Fruit fly (Drosophila melanogaster) whole organism, embryonic: ENCODE measurements around the gene alpha-PheRS.

Experiments
- Aef1 ChIP-seq: fragments of 200-800 bp; sonication (Bioruptor generic); IDR thresholded peaks from 3 replicates; pipeline ENCODE4 v1.3.6; 2022; ENCODE audit warnings: missing biosample characterization, missing genetic modification characterization
- Atf3 ChIP-seq: fragments of 200-800 bp; sonication (Bioruptor generic); optimal IDR thresholded peaks from 3 replicates; lab custom pipeline; 2016; ENCODE audit warnings: missing biosample characterization, missing genetic modification characterization
- Awh ChIP-seq: fragments of 200-800 bp; sonication (Bioruptor generic); IDR thresholded peaks from 2 replicates; pipeline ENCODE4, ENCODE4 v1.3.6; 2022; ENCODE audit warnings: missing biosample characterization, missing genetic modification characterization
- BtbVII ChIP-seq: fragments of 200-800 bp; sonication (Bioruptor generic); optimal IDR thresholded peaks from 3 replicates; lab custom pipeline; 2017; ENCODE audit warnings: missing biosample characterization, mild to moderate bottlenecking, missing genetic modification characterization
- CG10565 ChIP-seq: fragments of 200-800 bp; sonication (Bioruptor generic); optimal IDR thresholded peaks from 3 replicates; lab custom pipeline; 2016; ENCODE audit warnings: missing biosample characterization, mild to moderate bottlenecking, missing genetic modification characterization
- CG11560 ChIP-seq: fragments of 200-800 bp; sonication (Bioruptor generic); IDR thresholded peaks from 3 replicates; pipeline ENCODE4 v1.3.6; 2022; ENCODE audit warnings: missing biosample characterization, missing genetic modification characterization
- CG1602 ChIP-seq: fragments of 200-800 bp; sonication (Bioruptor generic); optimal IDR thresholded peaks from 3 replicates; lab custom pipeline; 2016; ENCODE audit warnings: missing biosample characterization, missing genetic modification characterization
- CG16779 ChIP-seq: fragments of 200-800 bp; sonication (Bioruptor generic); IDR thresholded peaks from 2 replicates; pipeline ENCODE4 v1.3.6; 2022; ENCODE audit warnings: missing biosample characterization, missing genetic modification characterization
- CG17802 ChIP-seq: fragments of 200-800 bp; sonication (Bioruptor generic); optimal IDR thresholded peaks from 2 replicates; lab custom pipeline; 2018; ENCODE audit warnings: missing biosample characterization, mild to moderate bottlenecking, missing genetic modification characterization, moderate library complexity
- CG17829 ChIP-seq: fragments of 200-800 bp; optimal IDR thresholded peaks from 2 replicates; lab custom pipeline; 2019; ENCODE audit warnings: missing biosample characterization, mild to moderate bottlenecking, missing genetic modification characterization, moderate library complexity
- CG18619 ChIP-seq: fragments of 200-800 bp; sonication (Bioruptor generic); optimal IDR thresholded peaks from 3 replicates; lab custom pipeline; 2017; ENCODE audit warnings: missing biosample characterization, mild to moderate bottlenecking, missing genetic modification characterization
- CG2202 ChIP-seq: fragments of 200-800 bp; sonication (Bioruptor generic); optimal IDR thresholded peaks from 2 replicates; lab custom pipeline; 2018; ENCODE audit warnings: missing biosample characterization, mild to moderate bottlenecking, missing genetic modification characterization
- CG2712 ChIP-seq: fragments of 200-800 bp; optimal IDR thresholded peaks from 3 replicates; lab custom pipeline; 2019; ENCODE audit warnings: missing biosample characterization, mild to moderate bottlenecking, missing genetic modification characterization, moderate library complexity
- CG30403 ChIP-seq: fragments of 200-800 bp; sonication (Bioruptor generic); optimal IDR thresholded peaks from 3 replicates; lab custom pipeline; 2016; ENCODE audit warnings: missing biosample characterization, missing genetic modification characterization
- CG43689 ChIP-seq: fragments of 200-800 bp; sonication (Bioruptor generic); IDR thresholded peaks from 2 replicates; pipeline ENCODE4 v1.3.6; 2022; ENCODE audit warnings: missing biosample characterization, missing genetic modification characterization
- CG6765 ChIP-seq: fragments of 200-800 bp; sonication (Bioruptor generic); optimal IDR thresholded peaks from 3 replicates; lab custom pipeline; 2017; ENCODE audit warnings: missing biosample characterization, mild to moderate bottlenecking, missing genetic modification characterization
- CG6854 ChIP-seq: fragments of 200-800 bp; sonication (Bioruptor generic); optimal IDR thresholded peaks from 3 replicates; lab custom pipeline; 2017; ENCODE audit warnings: missing biosample characterization, mild to moderate bottlenecking, missing genetic modification characterization
- CG7372 ChIP-seq: fragments of 200-800 bp; sonication (Bioruptor generic); IDR thresholded peaks from 2 replicates; pipeline ENCODE4 v1.3.6; 2022; ENCODE audit warnings: missing biosample characterization, missing genetic modification characterization
- CG7928 ChIP-seq: fragments of 200-800 bp; sonication (Bioruptor generic); optimal IDR thresholded peaks from 2 replicates; lab custom pipeline; 2017; ENCODE audit warnings: missing biosample characterization, mild to moderate bottlenecking, missing genetic modification characterization
- CG8281 ChIP-seq: fragments of 200-800 bp; sonication (Bioruptor generic); optimal IDR thresholded peaks from 2 replicates; lab custom pipeline; 2018; ENCODE audit warnings: missing biosample characterization, mild to moderate bottlenecking, missing genetic modification characterization, moderate library complexity
- CG9876 ChIP-seq: fragments of 200-800 bp; sonication (Bioruptor generic); optimal IDR thresholded peaks from 2 replicates; lab custom pipeline; 2016; ENCODE audit warnings: missing biosample characterization, missing genetic modification characterization
- CHES-1-like ChIP-seq: fragments of 200-800 bp; sonication (Bioruptor generic); optimal IDR thresholded peaks from 2 replicates; lab custom pipeline; 2016; ENCODE audit warnings: missing biosample characterization, missing genetic modification characterization
- Drgx ChIP-seq: fragments of 200-800 bp; sonication (Bioruptor generic); IDR thresholded peaks from 2 replicates; pipeline ENCODE4 v1.3.6; 2022; ENCODE audit warnings: missing biosample characterization, missing genetic modification characterization
- ERR ChIP-seq: fragments of 200-800 bp; sonication (Bioruptor generic); optimal IDR thresholded peaks from 2 replicates; lab custom pipeline; 2016; ENCODE audit warnings: missing biosample characterization, missing genetic modification characterization
- H15 ChIP-seq: fragments of 200-800 bp; sonication (Bioruptor generic); IDR thresholded peaks from 3 replicates; pipeline ENCODE4 v1.3.6; 2022; ENCODE audit warnings: missing biosample characterization, missing genetic modification characterization
- HLH54F ChIP-seq: fragments of 200-800 bp; sonication (Bioruptor generic); optimal IDR thresholded peaks from 3 replicates; lab custom pipeline; 2016; ENCODE audit warnings: missing biosample characterization, missing genetic modification characterization
- Myb ChIP-seq: fragments of 200-800 bp; sonication (Bioruptor generic); optimal IDR thresholded peaks from 2 replicates; lab custom pipeline; 2016; ENCODE audit warnings: missing biosample characterization, missing genetic modification characterization
- NC2α ChIP-seq: fragments of 200-800 bp; sonication (Bioruptor generic); optimal IDR thresholded peaks from 2 replicates; lab custom pipeline; 2016; ENCODE audit warnings: missing biosample characterization, missing genetic modification characterization
- Opbp ChIP-seq: fragments of 200-800 bp; sonication (Bioruptor generic); IDR thresholded peaks from 3 replicates; pipeline ENCODE4 v1.3.6; 2022; ENCODE audit warnings: missing biosample characterization, missing genetic modification characterization; ENCODE audit not compliant: partially characterized antibody
- Rfx ChIP-seq: fragments of 200-800 bp; sonication (Bioruptor generic); IDR thresholded peaks from 2 replicates; pipeline ENCODE4 v1.3.6; 2022; ENCODE audit warnings: missing biosample characterization, missing genetic modification characterization
- Rx ChIP-seq: fragments of 200-800 bp; sonication (Bioruptor generic); IDR thresholded peaks from 2 replicates; pipeline ENCODE4 v1.3.6; 2022; ENCODE audit warnings: missing biosample characterization, missing genetic modification characterization
- ab ChIP-seq: fragments of 200-800 bp; sonication (Bioruptor generic); optimal IDR thresholded peaks from 2 replicates; lab custom pipeline; 2016; ENCODE audit warnings: missing biosample characterization, missing genetic modification characterization
- cas ChIP-seq: fragments of 200-800 bp; sonication (Bioruptor generic); IDR thresholded peaks from 2 replicates; pipeline ENCODE4 v1.3.6; 2022; ENCODE audit warnings: missing biosample characterization, missing genetic modification characterization
- ci ChIP-seq: fragments of 200-800 bp; sonication (Bioruptor generic); IDR thresholded peaks from 3 replicates; pipeline ENCODE4 v1.3.6; 2022; ENCODE audit warnings: missing biosample characterization, missing genetic modification characterization
- gce ChIP-seq: fragments of 200-800 bp; sonication (Bioruptor generic); IDR thresholded peaks from 3 replicates; pipeline ENCODE4 v1.3.6; 2022; ENCODE audit warnings: missing biosample characterization, missing genetic modification characterization
- gcm ChIP-seq: fragments of 200-800 bp; sonication (Bioruptor generic); optimal IDR thresholded peaks from 2 replicates; lab custom pipeline; 2019; ENCODE audit warnings: missing biosample characterization, mild to moderate bottlenecking, missing genetic modification characterization, moderate library complexity
- hb ChIP-seq: fragments of 200-800 bp; sonication (Bioruptor generic); IDR thresholded peaks from 3 replicates; pipeline ENCODE4 v1.3.6; 2022; ENCODE audit warnings: missing biosample characterization, missing genetic modification characterization; ENCODE audit not compliant: partially characterized antibody
- ind ChIP-seq: fragments of 200-800 bp; sonication (Bioruptor generic); optimal IDR thresholded peaks from 3 replicates; lab custom pipeline; 2016; ENCODE audit warnings: missing biosample characterization, missing genetic modification characterization
- kay ChIP-seq: fragments of 200-800 bp; sonication (Bioruptor generic); optimal IDR thresholded peaks from 2 replicates; lab custom pipeline; 2016; ENCODE audit warnings: missing biosample characterization, missing genetic modification characterization
- kni ChIP-seq: fragments of 200-800 bp; sonication (Bioruptor generic); optimal IDR thresholded peaks from 3 replicates; lab custom pipeline; 2017; ENCODE audit warnings: mild to moderate bottlenecking, missing biosample characterization, missing genetic modification reagents, missing genetic modification characterization
- luna ChIP-seq: fragments of 200-800 bp; sonication (Bioruptor generic); optimal IDR thresholded peaks from 2 replicates; lab custom pipeline; 2016; ENCODE audit warnings: missing biosample characterization, missing genetic modification characterization
- mam ChIP-seq: fragments of 200-800 bp; sonication (Bioruptor generic); optimal IDR thresholded peaks from 3 replicates; lab custom pipeline; 2016; ENCODE audit warnings: missing biosample characterization, missing genetic modification characterization
- nerfin-1 ChIP-seq: fragments of 200-800 bp; sonication (Bioruptor generic); optimal IDR thresholded peaks from 3 replicates; lab custom pipeline; 2019; ENCODE audit warnings: missing biosample characterization, mild to moderate bottlenecking, missing genetic modification characterization, moderate library complexity
- odd ChIP-seq: fragments of 200-800 bp; sonication (Bioruptor generic); optimal IDR thresholded peaks from 2 replicates; lab custom pipeline; 2017; ENCODE audit warnings: missing biosample characterization, mild to moderate bottlenecking, missing genetic modification characterization
- p53 ChIP-seq: fragments of 200-800 bp; sonication (Bioruptor generic); optimal IDR thresholded peaks from 2 replicates; lab custom pipeline; 2016; ENCODE audit warnings: missing biosample characterization, missing genetic modification characterization
- pros ChIP-seq: fragments of 200-800 bp; sonication (Bioruptor generic); optimal IDR thresholded peaks from 3 replicates; lab custom pipeline; 2019; ENCODE audit warnings: missing biosample characterization, mild to moderate bottlenecking, missing genetic modification characterization, moderate library complexity
- row ChIP-seq: fragments of 200-800 bp; sonication (Bioruptor generic); IDR thresholded peaks from 3 replicates; pipeline ENCODE4 v1.3.6; 2022; ENCODE audit warnings: missing biosample characterization, missing genetic modification characterization
- salm ChIP-seq: fragments of 200-800 bp; sonication (Bioruptor generic); optimal IDR thresholded peaks from 2 replicates; lab custom pipeline; 2018; ENCODE audit warnings: missing biosample characterization, mild to moderate bottlenecking, missing genetic modification characterization
- scrt ChIP-seq: fragments of 200-800 bp; sonication (Bioruptor generic); optimal IDR thresholded peaks from 2 replicates; lab custom pipeline; 2018; ENCODE audit warnings: missing biosample characterization, mild to moderate bottlenecking, missing genetic modification characterization, moderate library complexity
- sob ChIP-seq: fragments of 200-800 bp; sonication (Bioruptor generic); IDR thresholded peaks from 2 replicates; pipeline ENCODE4 v1.3.6; 2022; ENCODE audit warnings: missing biosample characterization, missing genetic modification characterization
- vfl ChIP-seq: fragments of 200-800 bp; sonication (Bioruptor generic); optimal IDR thresholded peaks from 2 replicates; lab custom pipeline; 2016; ENCODE audit warnings: missing biosample characterization, missing genetic modification characterization

alpha-PheRS gene

DNA sequence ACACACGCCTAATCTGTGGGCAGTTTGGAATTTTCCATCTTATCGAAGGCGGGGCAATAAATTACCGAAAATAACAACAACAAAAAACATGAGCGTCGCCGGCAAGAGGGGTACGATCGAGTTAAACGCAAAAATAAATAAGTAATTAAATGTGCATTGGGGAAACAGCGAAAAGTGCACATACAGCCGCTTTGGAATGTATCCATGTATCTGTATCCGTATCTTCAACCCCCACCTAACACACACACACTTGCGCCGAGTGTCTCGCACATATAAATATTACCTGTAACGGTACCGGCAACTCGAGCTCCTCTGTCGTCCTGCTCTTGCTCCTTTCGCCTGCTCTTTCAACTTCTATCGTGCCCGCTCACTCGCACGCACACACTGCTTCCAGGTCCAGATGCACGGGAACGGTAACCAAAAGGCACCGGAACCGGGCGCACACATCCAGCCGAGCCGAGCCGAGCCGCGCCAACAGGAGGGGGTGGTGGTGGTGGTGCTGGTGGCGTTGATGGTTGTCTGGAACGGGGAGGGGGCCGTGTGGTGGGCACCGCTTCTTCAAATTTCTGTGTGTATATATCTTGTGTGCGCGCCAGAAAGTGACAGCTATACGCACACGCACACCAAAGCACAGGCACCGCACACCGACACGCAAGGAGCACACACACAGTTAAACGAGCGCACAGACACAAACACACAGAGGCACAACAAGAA is 3.9 kb downstream of the alpha-PheRS start (continued):
- TF ChIP-seq Rx (GFP tag; lab: Robert Waterston, UW) (no peak), kni (GFP tag; lab: Kevin White, UChicago) (peak; percentile 60), gcm (GFP tag; lab: Kevin White, UChicago) (no peak), Rfx (peak; percentile 45; the same call in 1 of the 2 replicates), CHES-1-like (peak; percentile 11), pros (peak; percentile 66), CG18619 (peak; percentile 36), CG9876 (GFP tag; lab: Kevin White, UChicago) (no peak), nerfin-1 (peak; percentile 72), CG17802 (tag; lab: Kevin White, UChicago) (no peak), Atf3 (no peak), HLH54F (GFP tag; lab: Kevin White, UChicago) (peak; percentile 23), ERR (no peak), H15 (GFP tag; lab: Robert Waterston, UW) (no peak), luna (GFP tag; lab: Kevin White, UChicago) (no peak), Aef1 (GFP tag; lab: Robert Waterston, UW) (peak; percentile 45; the same call in 2 of the 3 replicates), vfl (GFP tag; lab: Kevin White, UChicago) (no peak), ci (GFP tag; lab: Robert Waterston, UW) (0 out of 3 replicates have a peak, but pooled peaks have one; percentile 48), CG11560 (tag; lab: Robert Waterston, UW) (no peak), CG7372 (GFP tag; lab: Robert Waterston, UW) (no peak), gce (GFP tag; lab: Robert Waterston, UW) (no peak), Opbp (GFP tag; lab: Robert Waterston, UW) (0 out of 3 replicates have a peak, but pooled peaks have one; percentile 39), CG10565 (GFP tag; lab: Kevin White, UChicago) (no peak), CG17829 (no peak), row (GFP tag; lab: Robert Waterston, UW) (0 out of 3 replicates have a peak, but pooled peaks have one; percentile 24), hb (no peak), mam (GFP tag; lab: Kevin White, UChicago) (peak; percentile 51), CG6765 (no peak), salm (tag; lab: Kevin White, UChicago) (no peak), p53 (no peak), NC2α (GFP tag; lab: Kevin White, UChicago) (no peak), Awh (GFP tag; lab: Robert Waterston, UW) (no peak), CG6854 (no peak), CG43689 (GFP tag; lab: Robert Waterston, UW) (no peak), sob (GFP tag; lab: Robert Waterston, UW) (no peak), odd (no peak), ab (GFP tag; lab: Kevin White, UChicago) (no peak), BtbVII (no peak), CG16779 (GFP tag; lab: Robert Waterston, UW) (no peak), CG2202 (tag; lab: Kevin White, UChicago) (no peak), CG2712 (tag; lab: Kevin White, UChicago) (peak; percentile 23), CG30403 (GFP tag; lab: Kevin White, UChicago) (peak; percentile 9), kay (no peak), cas (GFP tag; lab: Robert Waterston, UW) (no peak), Drgx (peak; percentile 42; the same call in 1 of the 2 replicates), scrt (GFP tag; lab: Kevin White, UChicago) (peak; percentile 40), CG7928 (GFP tag; lab: Kevin White, UChicago) (no peak), CG1602 (GFP tag; lab: Kevin White, UChicago) (no peak), CG8281 (tag; lab: Kevin White, UChicago) (no peak), ind (GFP tag; lab: Kevin White, UChicago) (peak; percentile 10), Myb (GFP tag; lab: Kevin White, UChicago) (peak; percentile 22)
